Worm (Caenorhabditis elegans) whole organism, L2 larva: ENCODE data around the gene rps-4.

Experiments used
- lin-39 ChIP-seq: fragments of 150-350 bp; optimal IDR thresholded peaks from 2 replicates; lab custom pipeline; 2014; ENCODE audit warnings: missing biosample characterization, missing genetic modification reagents, missing genetic modification characterization
- unc-39 ChIP-seq: fragments of 150-350 bp; optimal IDR thresholded peaks from 2 replicates; lab custom pipeline; 2014; ENCODE audit warnings: missing biosample characterization, missing genetic modification characterization
- unc-62 ChIP-seq: fragments of 150-350 bp; optimal IDR thresholded peaks from 2 replicates; lab custom pipeline; 2014; ENCODE audit warnings: missing biosample characterization, missing genetic modification reagents, missing genetic modification characterization

DNA sequence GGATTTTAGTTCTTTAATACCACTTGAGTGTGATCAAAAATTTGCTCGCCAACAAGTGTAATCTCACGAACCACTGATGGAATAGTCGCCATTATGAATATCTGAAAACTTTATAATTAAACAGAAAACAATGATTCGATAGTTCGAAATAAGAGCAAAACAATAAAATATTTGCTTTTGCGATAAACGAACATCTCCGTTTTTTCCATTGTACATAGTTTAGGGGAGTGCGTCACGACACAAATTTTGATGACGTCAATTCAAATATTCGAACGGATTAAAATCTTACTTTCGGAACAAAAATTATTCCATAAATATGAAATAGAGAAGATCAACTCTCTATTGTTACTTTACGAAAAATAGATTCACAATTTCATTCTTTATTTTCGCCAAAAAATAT, 49.5 kb upstream of the rps-4 start, which contains the start of gene mutd-1:
- TF ChIP-seq unc-62 (GFP tag; lab: Kevin White, UChicago) (no peak), unc-39 (no peak), lin-39 (tag; lab: Kevin White, UChicago) (no peak)
